Worm (Caenorhabditis elegans) whole organism, L4 larva: ENCODE data around the gene C44B9.2.

Source experiments
- D1046.2 ChIP-seq: fragments of 200-800 bp; sonication (Bioruptor generic); IDR thresholded peaks from 2 replicates; pipeline ENCODE4 v1.3.6; 2022; ENCODE audit warnings: missing genetic modification characterization, missing compliant biosample characterization
- F37D6.2 ChIP-seq: sonication (generic microtip); optimal IDR thresholded peaks from 2 replicates; lab custom pipeline; 2016; ENCODE audit warnings: mild to moderate bottlenecking, missing genetic modification characterization, missing compliant biosample characterization
- F44E2.7 ChIP-seq: fragments of 200-800 bp; sonication (Bioruptor generic); IDR thresholded peaks from 2 replicates; pipeline ENCODE4 v2.1.2; 2022; ENCODE audit warnings: missing genetic modification characterization, missing compliant biosample characterization
- F49E8.2 ChIP-seq: sonication (generic microtip); optimal IDR thresholded peaks from 2 replicates; lab custom pipeline; 2016; ENCODE audit warnings: missing compliant biosample characterization, mild to moderate bottlenecking, missing genetic modification characterization, borderline replicate concordance
- T20F7.1 ChIP-seq: fragments of 200-800 bp; sonication (Bioruptor generic); optimal IDR thresholded peaks from 2 replicates; lab custom pipeline; 2018; ENCODE audit warnings: mild to moderate bottlenecking, missing genetic modification characterization, missing compliant biosample characterization
- Y75B8A.6 ChIP-seq: fragments of 200-800 bp; sonication (Bioruptor generic); IDR thresholded peaks from 2 replicates; pipeline ENCODE4 v1.3.6; 2022; ENCODE audit warnings: missing genetic modification reagents, missing genetic modification characterization, missing compliant biosample characterization
- aha-1 ChIP-seq: fragments of 150-350 bp; peaks from one replicate; lab custom pipeline; 2014; ENCODE audit warnings: missing biosample characterization, missing genetic modification characterization
- ama-1 ChIP-seq: fragments of 150-350 bp; optimal IDR thresholded peaks from 2 replicates; lab custom pipeline; 2014; ENCODE audit warnings: inconsistent platforms, mixed read lengths
- arid-1 ChIP-seq: fragments of 200-800 bp; sonication (Bioruptor generic); conservative IDR thresholded peaks from 2 replicates; pipeline ENCODE4 v1.3.6; 2022; ENCODE audit warnings: missing genetic modification reagents, missing genetic modification characterization, missing compliant biosample characterization
- ceh-20 ChIP-seq: fragments of 200-800 bp; sonication (Bioruptor generic); IDR thresholded peaks from 2 replicates; pipeline ENCODE4 v1.3.6; 2022; ENCODE audit warnings: missing genetic modification reagents, missing genetic modification characterization, missing compliant biosample characterization
- cey-2 ChIP-seq: sonication (generic microtip); optimal IDR thresholded peaks from 3 replicates; lab custom pipeline; 2017; ENCODE audit warnings: missing genetic modification characterization, mild to moderate bottlenecking, missing compliant biosample characterization, antibody characterized with exemption, borderline replicate concordance; ENCODE audit not compliant: insufficient read depth
- daf-12 ChIP-seq: fragments of 150-350 bp; optimal IDR thresholded peaks from 2 replicates; lab custom pipeline; 2014; ENCODE audit warnings: missing biosample characterization, missing genetic modification reagents, missing genetic modification characterization
- daf-19 ChIP-seq: fragments of 200-800 bp; sonication (Bioruptor generic); conservative IDR thresholded peaks from 2 replicates; pipeline ENCODE4 v1.3.6; 2022; ENCODE audit warnings: missing genetic modification characterization, missing compliant biosample characterization
- dmd-6 ChIP-seq: fragments of 200-800 bp; sonication (Bioruptor generic); IDR thresholded peaks from 2 replicates; pipeline ENCODE4 v1.3.6; 2022; ENCODE audit warnings: missing genetic modification reagents, missing genetic modification characterization, missing compliant biosample characterization
- dpl-1 ChIP-seq: fragments of 150-350 bp; optimal IDR thresholded peaks from 2 replicates; lab custom pipeline; 2014; ENCODE audit warnings: missing biosample characterization, missing genetic modification reagents, missing genetic modification characterization
- dve-1 ChIP-seq: sonication (generic microtip); optimal IDR thresholded peaks from 2 replicates; lab custom pipeline; 2017; ENCODE audit warnings: antibody characterized with exemption, mild to moderate bottlenecking, missing genetic modification characterization, missing compliant biosample characterization; ENCODE audit not compliant: insufficient read depth
- egl-27 ChIP-seq: sonication (generic microtip); optimal IDR thresholded peaks from 3 replicates; lab custom pipeline; 2017; ENCODE audit warnings: missing biosample characterization, missing genetic modification reagents, missing genetic modification characterization
- egl-43 ChIP-seq: fragments of 200-800 bp; sonication (Bioruptor generic); IDR thresholded peaks from 2 replicates; pipeline ENCODE4 v1.3.6; 2022; ENCODE audit warnings: missing genetic modification reagents, missing genetic modification characterization, missing compliant biosample characterization
- fkh-10 ChIP-seq: fragments of 150-350 bp; optimal IDR thresholded peaks from 2 replicates; lab custom pipeline; 2014; ENCODE audit warnings: missing biosample characterization, missing genetic modification reagents, missing genetic modification characterization
- hlh-30 ChIP-seq: sonication (generic microtip); optimal IDR thresholded peaks from 2 replicates; lab custom pipeline; 2017; ENCODE audit warnings: antibody characterized with exemption, mild to moderate bottlenecking, missing genetic modification characterization, missing compliant biosample characterization; ENCODE audit not compliant: insufficient read depth
- lin-15B ChIP-seq: fragments of 150-350 bp; sonication (generic microtip); optimal IDR thresholded peaks from 3 replicates; lab custom pipeline; 2014; ENCODE audit warnings: missing biosample characterization, missing genetic modification characterization
- lin-29 ChIP-seq: fragments of 200-800 bp; sonication (Bioruptor generic); IDR thresholded peaks from 2 replicates; pipeline ENCODE4 v1.3.6; 2022; ENCODE audit warnings: missing genetic modification reagents, missing genetic modification characterization, missing compliant biosample characterization
- lin-38 ChIP-seq: fragments of 200-800 bp; sonication (Bioruptor generic); IDR thresholded peaks from 2 replicates; pipeline ENCODE4 v1.3.6; 2022; ENCODE audit warnings: missing genetic modification reagents, missing genetic modification characterization, missing compliant biosample characterization
- mep-1 ChIP-seq: fragments of 150-350 bp; sonication (generic microtip); optimal IDR thresholded peaks from 3 replicates; lab custom pipeline; 2014; ENCODE audit warnings: missing biosample characterization, missing genetic modification characterization
- mxl-2 ChIP-seq: fragments of 200-800 bp; sonication (Bioruptor generic); conservative IDR thresholded peaks from 2 replicates; pipeline ENCODE4 v1.3.6; 2022; ENCODE audit warnings: missing genetic modification reagents, missing genetic modification characterization, missing compliant biosample characterization
- nhr-10 ChIP-seq: fragments of 150-350 bp; optimal IDR thresholded peaks from 2 replicates; lab custom pipeline; 2014; ENCODE audit warnings: missing biosample characterization, missing genetic modification characterization
- nhr-111 ChIP-seq: fragments of 200-800 bp; sonication (Bioruptor generic); optimal IDR thresholded peaks from 2 replicates; lab custom pipeline; 2018; ENCODE audit warnings: mild to moderate bottlenecking, missing genetic modification characterization, missing compliant biosample characterization
- nhr-237 ChIP-seq: sonication (generic microtip); optimal IDR thresholded peaks from 2 replicates; lab custom pipeline; 2017; ENCODE audit warnings: missing biosample characterization, missing genetic modification characterization
- nhr-48 ChIP-seq: sonication (generic microtip); optimal IDR thresholded peaks from 2 replicates; lab custom pipeline; 2016; ENCODE audit warnings: mild to moderate bottlenecking, missing genetic modification characterization, missing compliant biosample characterization
- nhr-6 ChIP-seq: fragments of 150-350 bp; optimal IDR thresholded peaks from 2 replicates; lab custom pipeline; 2014; ENCODE audit warnings: missing biosample characterization, missing genetic modification characterization
- pha-4 ChIP-seq, 2 experiments: fragments of 150-350 bp in 1 of 2; fragments of 200-800 bp in 1 of 2; sonication (Bioruptor generic) in 1 of 2; IDR thresholded peaks in 1 of 2; optimal IDR thresholded peaks in 1 of 2; 2 replicates each; pipeline versions ENCODE4 v1.3.6 to Lab custom; 2014 to 2022; ENCODE audit warnings: missing genetic modification characterization in 2 of 2, missing genetic modification reagents in 2 of 2, missing biosample characterization in 1 of 2, missing compliant biosample characterization in 1 of 2
- rbr-2 ChIP-seq: sonication (generic microtip); optimal IDR thresholded peaks from 2 replicates; lab custom pipeline; 2016; ENCODE audit warnings: missing genotype, missing genetic modification characterization, missing compliant biosample characterization
- sdz-12 ChIP-seq: fragments of 200-800 bp; sonication (Bioruptor generic); optimal IDR thresholded peaks from 2 replicates; lab custom pipeline; 2018; ENCODE audit warnings: mild to moderate bottlenecking, missing genetic modification characterization, missing compliant biosample characterization
- set-16 ChIP-seq: fragments of 200-800 bp; sonication (Bioruptor generic); IDR thresholded peaks from 2 replicates; pipeline ENCODE4 v1.3.6; 2022; ENCODE audit warnings: missing genetic modification reagents, missing genetic modification characterization, missing compliant biosample characterization
- skn-1 ChIP-seq: fragments of 150-350 bp; optimal IDR thresholded peaks from 2 replicates; lab custom pipeline; 2014; ENCODE audit warnings: missing biosample characterization, missing genetic modification characterization
- spr-3 ChIP-seq: fragments of 200-800 bp; sonication (Bioruptor generic); optimal IDR thresholded peaks from 2 replicates; lab custom pipeline; 2018; ENCODE audit warnings: mild to moderate bottlenecking, missing genetic modification characterization, missing compliant biosample characterization
- unc-130 ChIP-seq: sonication (generic microtip); optimal IDR thresholded peaks from 2 replicates; lab custom pipeline; 2016; ENCODE audit warnings: missing genetic modification reagents, missing genetic modification characterization, missing compliant biosample characterization
- zag-1 ChIP-seq: fragments of 150-350 bp; optimal IDR thresholded peaks from 2 replicates; lab custom pipeline; 2014; ENCODE audit warnings: missing biosample characterization, missing genetic modification characterization
- zfp-2 ChIP-seq: sonication (generic microtip); optimal IDR thresholded peaks from 2 replicates; lab custom pipeline; 2016; ENCODE audit warnings: mild to moderate bottlenecking, missing genetic modification characterization, missing compliant biosample characterization
- zip-11 ChIP-seq: fragments of 200-800 bp; sonication (Bioruptor generic); IDR thresholded peaks from 2 replicates; pipeline ENCODE4 v1.3.6; 2022; ENCODE audit warnings: missing genetic modification characterization, missing compliant biosample characterization

C44B9.2 gene

DNA sequence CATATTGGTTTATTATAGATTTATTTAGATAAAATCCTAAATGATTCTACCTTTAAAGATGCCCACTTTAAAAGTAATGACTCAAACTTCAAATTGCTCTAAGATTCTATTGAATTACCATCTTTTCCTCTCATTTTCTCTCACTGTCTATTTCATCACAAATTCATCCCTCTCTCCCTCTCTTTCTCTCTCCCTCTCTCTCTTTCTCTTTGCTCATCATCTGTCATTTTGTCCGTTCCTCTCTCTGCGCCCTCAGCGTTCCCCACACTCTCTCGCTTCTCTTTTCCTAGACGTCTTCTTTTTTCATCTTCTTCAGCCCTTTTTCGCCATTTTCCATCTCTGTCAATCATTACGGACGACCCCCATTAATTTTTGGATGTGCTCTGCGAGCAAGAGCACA is 29.9 kb downstream of the C44B9.2 start (continued):
- TF ChIP-seq cey-2 (tag; lab: Kevin White, UChicago), result no peak
- TF ChIP-seq F44E2.7 (GFP tag; lab: Robert Waterston, UW), result no peak
- TF ChIP-seq aha-1 (tag; lab: Kevin White, UChicago), result peak; percentile 100
- TF ChIP-seq spr-3, result no peak
- TF ChIP-seq daf-19, result no peak
- no peak for TF ChIP-seq D1046.2 (GFP tag; lab: Robert Waterston, UW)
- peak; percentile 13 for TF ChIP-seq rbr-2 (tag; lab: Kevin White, UChicago)
- TF ChIP-seq nhr-48 (tag; lab: Kevin White, UChicago), result no peak
- peak; percentile 50 for TF ChIP-seq mep-1 (tag; lab: Kevin White, UChicago)
- no peak for TF ChIP-seq lin-29
- TF ChIP-seq ama-1 (lab: Kevin White, UChicago), result no peak
- TF ChIP-seq arid-1 (GFP tag; lab: Robert Waterston, UW), result no peak
- peak; percentile 40 for TF ChIP-seq hlh-30 (tag; lab: Kevin White, UChicago)
- TF ChIP-seq fkh-10 (GFP tag; lab: Kevin White, UChicago), result no peak
- TF ChIP-seq daf-12, result no peak
- TF ChIP-seq nhr-111 (GFP tag; lab: Kevin White, UChicago), result no peak
- TF ChIP-seq egl-27, result no peak
- no peak for TF ChIP-seq sdz-12
- TF ChIP-seq lin-38 (GFP tag; lab: Robert Waterston, UW), result peak; percentile 32
- no peak for TF ChIP-seq zag-1 (tag; lab: Kevin White, UChicago)
- no peak for TF ChIP-seq nhr-10 (tag; lab: Kevin White, UChicago)
- peak; percentile 33; the same call in 1 of the 2 replicates for TF ChIP-seq set-16 (GFP tag; lab: Robert Waterston, UW)
- no peak for TF ChIP-seq pha-4 (GFP tag; IDR thresholded peaks at IDR 0.05; lab: Robert Waterston, UW)
- TF ChIP-seq pha-4 (tag; optimal IDR thresholded peaks at IDR 0.05; lab: Kevin White, UChicago), result no peak
- no peak for TF ChIP-seq nhr-237 (tag; lab: Kevin White, UChicago)
- TF ChIP-seq nhr-6 (tag; lab: Kevin White, UChicago), result no peak
- no peak for TF ChIP-seq Y75B8A.6 (GFP tag; lab: Robert Waterston, UW)
- no peak for TF ChIP-seq mxl-2 (GFP tag; lab: Robert Waterston, UW)
- TF ChIP-seq dve-1 (tag; lab: Kevin White, UChicago), result no peak
- TF ChIP-seq egl-43 (GFP tag; lab: Robert Waterston, UW), result 0 out of 2 replicates have a peak, but pooled peaks have one; percentile 43
- TF ChIP-seq F37D6.2 (tag; lab: Kevin White, UChicago), result no peak
- TF ChIP-seq zfp-2 (tag; lab: Kevin White, UChicago), result no peak
- TF ChIP-seq dpl-1 (GFP tag; lab: Kevin White, UChicago), result peak; percentile 18
- no peak for TF ChIP-seq skn-1 (tag; lab: Kevin White, UChicago)
- no peak for TF ChIP-seq T20F7.1 (GFP tag; lab: Kevin White, UChicago)
- TF ChIP-seq zip-11 (GFP tag; lab: Robert Waterston, UW), result no peak
- no peak for TF ChIP-seq F49E8.2 (tag; lab: Kevin White, UChicago)
- no peak for TF ChIP-seq unc-130 (GFP tag; lab: Kevin White, UChicago)
- TF ChIP-seq ceh-20, result no peak

DNA sequence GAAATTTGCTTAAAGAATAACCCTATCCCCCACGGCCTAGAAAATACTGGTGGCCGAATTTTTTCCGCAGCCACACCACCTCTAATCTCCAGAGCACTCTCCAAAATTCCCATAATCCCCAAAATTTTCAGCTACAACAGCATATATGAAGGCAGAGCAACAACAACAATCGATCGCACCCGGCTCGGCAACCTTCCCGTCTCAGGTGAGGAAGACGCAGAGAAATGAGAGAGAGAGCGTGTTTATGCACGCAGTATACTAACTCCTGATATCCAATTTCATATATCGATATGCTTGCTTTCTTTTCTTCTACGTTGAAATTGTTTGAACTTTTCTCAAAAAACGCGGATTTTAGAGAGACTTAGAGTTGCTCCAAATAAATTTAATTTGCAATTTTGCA is 31.1 kb downstream of the C44B9.2 start:
- TF ChIP-seq rbr-2 (tag; lab: Kevin White, UChicago) (peak; percentile 5), lin-15B (tag; lab: Kevin White, UChicago) (no peak), dmd-6 (GFP tag; lab: Robert Waterston, UW) (0 out of 2 replicates have a peak, but pooled peaks have one; percentile 8), aha-1 (tag; lab: Kevin White, UChicago) (peak; percentile 92)
